Fruit fly (Drosophila melanogaster) whole organism, adult: Measurements from ENCODE around the gene abd-A.

ENCODE experiments used
- CG12768 ChIP-seq: fragments of 200-800 bp; sonication (Bioruptor generic); optimal IDR thresholded peaks from 2 replicates; lab custom pipeline; 2017; ENCODE audit warnings: missing biosample characterization, missing genetic modification characterization, mild to moderate bottlenecking, moderate library complexity, missing genetic modification reagents
- CG14711 ChIP-seq: fragments of 200-800 bp; sonication (Bioruptor generic); optimal IDR thresholded peaks from 2 replicates; lab custom pipeline; 2018; ENCODE audit warnings: missing biosample characterization, mild to moderate bottlenecking, missing genetic modification characterization, moderate library complexity
- CG7045 ChIP-seq: fragments of 200-800 bp; sonication (Bioruptor generic); optimal IDR thresholded peaks from 2 replicates; lab custom pipeline; 2017; ENCODE audit warnings: missing biosample characterization, mild to moderate bottlenecking, missing genetic modification characterization
- bab1 ChIP-seq: fragments of 200-800 bp; sonication (Bioruptor generic); optimal IDR thresholded peaks from 3 replicates; lab custom pipeline; 2019; ENCODE audit warnings: missing biosample characterization, mild to moderate bottlenecking, missing genetic modification characterization, moderate library complexity
- cnc ChIP-seq, 2 experiments: fragments of >200 bp; optimal IDR thresholded peaks; 2 replicates each; lab custom pipeline; 2017
- kay ChIP-seq: fragments of 200-800 bp; sonication (Bioruptor generic); peaks from one replicate; lab custom pipeline; 2016; ENCODE audit warnings: missing biosample characterization, missing genetic modification characterization, borderline replicate concordance

- no peak for TF ChIP-seq bab1
- no peak for TF ChIP-seq cnc (optimal IDR thresholded peaks at IDR 0.05; lab: Kevin White, UChicago)
- no peak for TF ChIP-seq CG14711 (tag; lab: Kevin White, UChicago)
- no peak for TF ChIP-seq kay (GFP tag; lab: Kevin White, UChicago)
- TF ChIP-seq CG12768: no peak
- TF ChIP-seq CG7045 (GFP tag; lab: Kevin White, UChicago): no peak
Observed at dm6 chr3R:16827604-16828003, 2.2 kb downstream of the abd-A start.
